Fruit fly (Drosophila melanogaster) whole organism, embryonic: ENCODE measurements around the gene Syt12.

Source experiments
- Atf3 ChIP-seq: fragments of 200-800 bp; sonication (Bioruptor generic); optimal IDR thresholded peaks from 3 replicates; lab custom pipeline; 2016; ENCODE audit warnings: missing biosample characterization, missing genetic modification characterization
- Atf6 ChIP-seq: fragments of 200-800 bp; sonication (Bioruptor generic); IDR thresholded peaks from 2 replicates; pipeline ENCODE4 v1.3.6; 2022; ENCODE audit warnings: missing biosample characterization, missing genetic modification characterization
- Awh ChIP-seq: fragments of 200-800 bp; sonication (Bioruptor generic); IDR thresholded peaks from 2 replicates; pipeline ENCODE4, ENCODE4 v1.3.6; 2022; ENCODE audit warnings: missing biosample characterization, missing genetic modification characterization
- BtbVII ChIP-seq: fragments of 200-800 bp; sonication (Bioruptor generic); optimal IDR thresholded peaks from 3 replicates; lab custom pipeline; 2017; ENCODE audit warnings: missing biosample characterization, mild to moderate bottlenecking, missing genetic modification characterization
- CG10959 ChIP-seq: fragments of 200-800 bp; sonication (Bioruptor generic); IDR thresholded peaks from 2 replicates; pipeline ENCODE4 v1.3.6; 2022; ENCODE audit warnings: missing biosample characterization, missing genetic modification characterization
- CG11093 ChIP-seq: fragments of 200-800 bp; sonication (Bioruptor generic); IDR thresholded peaks from 3 replicates; pipeline ENCODE4 v1.3.6; 2022; ENCODE audit warnings: missing biosample characterization, missing genetic modification characterization
- CG11695 ChIP-seq: fragments of 200-800 bp; sonication (Bioruptor generic); IDR thresholded peaks from 3 replicates; pipeline ENCODE4 v1.3.6; 2022; ENCODE audit warnings: missing biosample characterization, missing genetic modification characterization
- CG12744 ChIP-seq: fragments of 200-800 bp; sonication (Bioruptor generic); optimal IDR thresholded peaks from 2 replicates; lab custom pipeline; 2016; ENCODE audit warnings: missing biosample characterization, missing genetic modification characterization
- CG13287 ChIP-seq: fragments of 200-800 bp; sonication (Bioruptor generic); IDR thresholded peaks from 2 replicates; pipeline ENCODE4 v1.3.6; 2022; ENCODE audit warnings: missing biosample characterization, missing genetic modification characterization; ENCODE audit not compliant: partially characterized antibody
- CG14014 ChIP-seq: fragments of 200-800 bp; sonication (Bioruptor generic); IDR thresholded peaks from 2 replicates; pipeline ENCODE4 v1.3.6; 2022; ENCODE audit warnings: missing biosample characterization, missing genetic modification characterization
- CG14860 ChIP-seq: fragments of 200-800 bp; sonication (Bioruptor generic); IDR thresholded peaks from 3 replicates; pipeline ENCODE4 v1.3.6; 2022; ENCODE audit warnings: missing biosample characterization, missing genetic modification characterization; ENCODE audit not compliant: partially characterized antibody
- CG1529 ChIP-seq: fragments of 200-800 bp; sonication (Bioruptor generic); optimal IDR thresholded peaks from 3 replicates; lab custom pipeline; 2018; ENCODE audit warnings: missing biosample characterization, missing genetic modification characterization
- CG18619 ChIP-seq: fragments of 200-800 bp; sonication (Bioruptor generic); optimal IDR thresholded peaks from 3 replicates; lab custom pipeline; 2017; ENCODE audit warnings: missing biosample characterization, mild to moderate bottlenecking, missing genetic modification characterization
- CG33557 ChIP-seq: fragments of 200-800 bp; sonication (Bioruptor generic); optimal IDR thresholded peaks from 2 replicates; lab custom pipeline; 2019; ENCODE audit warnings: missing biosample characterization, mild to moderate bottlenecking, missing genetic modification characterization, moderate library complexity
- CG3847 ChIP-seq: fragments of 200-800 bp; sonication (Bioruptor generic); IDR thresholded peaks from 2 replicates; pipeline ENCODE4 v1.3.6; 2022; ENCODE audit warnings: missing biosample characterization, missing genetic modification characterization
- CG4404 ChIP-seq: fragments of 200-800 bp; sonication (Bioruptor generic); IDR thresholded peaks from 2 replicates; pipeline ENCODE4 v1.3.6; 2022; ENCODE audit warnings: missing biosample characterization, missing genetic modification characterization
- CG6175 ChIP-seq: fragments of 200-800 bp; sonication (Bioruptor generic); IDR thresholded peaks from 3 replicates; pipeline ENCODE4 v1.3.6; 2022; ENCODE audit warnings: missing biosample characterization, missing genetic modification characterization
- CG7271 ChIP-seq: fragments of 200-800 bp; sonication (Bioruptor generic); optimal IDR thresholded peaks from 2 replicates; lab custom pipeline; 2018; ENCODE audit warnings: missing biosample characterization, mild to moderate bottlenecking, missing genetic modification characterization, moderate library complexity
- CG7839 ChIP-seq: fragments of 200-800 bp; sonication (Bioruptor generic); optimal IDR thresholded peaks from 3 replicates; lab custom pipeline; 2018; ENCODE audit warnings: missing biosample characterization, mild to moderate bottlenecking, missing genetic modification characterization, moderate library complexity
- CG7928 ChIP-seq: fragments of 200-800 bp; sonication (Bioruptor generic); optimal IDR thresholded peaks from 2 replicates; lab custom pipeline; 2017; ENCODE audit warnings: missing biosample characterization, mild to moderate bottlenecking, missing genetic modification characterization
- Hey ChIP-seq: fragments of 200-800 bp; sonication (Bioruptor generic); optimal IDR thresholded peaks from 3 replicates; lab custom pipeline; 2018; ENCODE audit warnings: missing biosample characterization, mild to moderate bottlenecking, missing genetic modification characterization
- Lim3 ChIP-seq: fragments of 200-800 bp; sonication (Bioruptor generic); IDR thresholded peaks from 2 replicates; pipeline ENCODE4 v1.3.6; 2022; ENCODE audit warnings: missing biosample characterization, missing genetic modification characterization
- Mes4 ChIP-seq: fragments of 200-800 bp; sonication (Bioruptor generic); optimal IDR thresholded peaks from 2 replicates; lab custom pipeline; 2016; ENCODE audit warnings: missing biosample characterization, missing genetic modification characterization
- NC2β ChIP-seq: fragments of 200-800 bp; sonication (Bioruptor generic); optimal IDR thresholded peaks from 2 replicates; lab custom pipeline; 2016; ENCODE audit warnings: missing biosample characterization, missing genetic modification characterization
- Nf-YA ChIP-seq: fragments of 200-800 bp; sonication (Bioruptor generic); IDR thresholded peaks from 2 replicates; pipeline ENCODE4 v1.3.6; 2022; ENCODE audit warnings: missing biosample characterization, missing genetic modification characterization
- NfI ChIP-seq: fragments of 200-800 bp; sonication (Bioruptor generic); optimal IDR thresholded peaks from 3 replicates; lab custom pipeline; 2018; ENCODE audit warnings: missing biosample characterization, mild to moderate bottlenecking, missing genetic modification characterization, moderate library complexity
- Ptx1 ChIP-seq: fragments of 200-800 bp; sonication (Bioruptor generic); IDR thresholded peaks from 2 replicates; pipeline ENCODE4 v1.3.6; 2022; ENCODE audit warnings: missing biosample characterization, missing genetic modification characterization
- Side ChIP-seq: fragments of 200-800 bp; sonication (Bioruptor generic); optimal IDR thresholded peaks from 2 replicates; lab custom pipeline; 2016; ENCODE audit warnings: missing biosample characterization, missing genetic modification characterization
- Tbp ChIP-seq: fragments of >200 bp; optimal IDR thresholded peaks from 2 replicates; lab custom pipeline; 2018; ENCODE audit warnings: missing biosample characterization, missing genetic modification characterization
- Trl ChIP-seq, 3 experiments: fragments of >200 bp in 2 of 3; fragments of 200-800 bp in 1 of 3; sonication (Bioruptor generic) in 1 of 3; optimal IDR thresholded peaks; 2 replicates in 1 of 3; 3 replicates in 2 of 3; lab custom pipeline; 2016 to 2017; ENCODE audit warnings: missing biosample characterization in 1 of 3, missing genetic modification characterization in 1 of 3
- ab ChIP-seq: fragments of 200-800 bp; sonication (Bioruptor generic); optimal IDR thresholded peaks from 2 replicates; lab custom pipeline; 2016; ENCODE audit warnings: missing biosample characterization, missing genetic modification characterization
- cad ChIP-seq: fragments of >200 bp; optimal IDR thresholded peaks from 2 replicates; lab custom pipeline; 2017; ENCODE audit warnings: missing biosample characterization, missing genetic modification characterization
- cato ChIP-seq: fragments of 200-800 bp; sonication (Bioruptor generic); optimal IDR thresholded peaks from 2 replicates; lab custom pipeline; 2016; ENCODE audit warnings: missing biosample characterization, missing genetic modification characterization, borderline replicate concordance
- chif ChIP-seq, 2 experiments: fragments of 200-800 bp; sonication (Bioruptor generic); optimal IDR thresholded peaks; 3 replicates each; lab custom pipeline; 2016; ENCODE audit warnings: missing biosample characterization in 2 of 2, missing genetic modification characterization in 2 of 2
- dimm ChIP-seq: fragments of 200-800 bp; sonication (Bioruptor generic); IDR thresholded peaks from 2 replicates; pipeline ENCODE4 v1.3.6; 2022; ENCODE audit warnings: missing biosample characterization, missing genetic modification characterization
- ftz-f1 ChIP-seq: fragments of 200-800 bp; sonication (Bioruptor generic); optimal IDR thresholded peaks from 2 replicates; lab custom pipeline; 2016; ENCODE audit warnings: missing biosample characterization, missing genetic modification characterization
- gcm2 ChIP-seq: fragments of 200-800 bp; sonication (Bioruptor generic); optimal IDR thresholded peaks from 2 replicates; lab custom pipeline; 2016; ENCODE audit warnings: missing biosample characterization, missing genetic modification characterization
- gro ChIP-seq: fragments of 200-800 bp; sonication (Bioruptor generic); optimal IDR thresholded peaks from 2 replicates; lab custom pipeline; 2016; ENCODE audit warnings: missing biosample characterization, missing genetic modification characterization
- gsb ChIP-seq: fragments of 200-800 bp; sonication (Bioruptor generic); IDR thresholded peaks from 2 replicates; pipeline ENCODE4 v1.3.6; 2022; ENCODE audit warnings: missing biosample characterization, missing genetic modification characterization
- jing ChIP-seq: fragments of 200-800 bp; sonication (Bioruptor generic); optimal IDR thresholded peaks from 2 replicates; lab custom pipeline; 2018; ENCODE audit warnings: missing biosample characterization, mild to moderate bottlenecking, missing genetic modification characterization
- knrl ChIP-seq: fragments of 200-800 bp; sonication (Bioruptor generic); IDR thresholded peaks from 3 replicates; pipeline ENCODE4 v1.3.6; 2022; ENCODE audit warnings: missing biosample characterization, missing genetic modification characterization; ENCODE audit not compliant: partially characterized antibody
- lola ChIP-seq, 3 experiments: fragments of >200 bp in 2 of 3; fragments of 200-800 bp in 1 of 3; sonication (Bioruptor generic) in 1 of 3; optimal IDR thresholded peaks; 2 replicates each; lab custom pipeline; 2017 to 2019; ENCODE audit warnings: missing biosample characterization in 3 of 3, missing genetic modification characterization in 3 of 3, mild to moderate bottlenecking in 1 of 3, moderate library complexity in 1 of 3
- prd ChIP-seq, 3 experiments: fragments of >200 bp in 2 of 3; fragments of 200-800 bp in 1 of 3; sonication (Bioruptor generic) in 1 of 3; optimal IDR thresholded peaks in 2 of 3; IDR thresholded peaks in 1 of 3; 2 replicates in 2 of 3; 3 replicates in 1 of 3; pipeline versions ENCODE4 v1.3.6 to Lab custom; 2017 to 2022; ENCODE audit warnings: missing biosample characterization in 1 of 3, missing genetic modification characterization in 1 of 3
- rib ChIP-seq: fragments of 200-800 bp; sonication (Bioruptor generic); IDR thresholded peaks from 2 replicates; pipeline ENCODE4 v1.3.6; 2022; ENCODE audit warnings: missing biosample characterization, missing genetic modification characterization
- schlank ChIP-seq: fragments of 200-800 bp; sonication (Bioruptor generic); optimal IDR thresholded peaks from 2 replicates; lab custom pipeline; 2018; ENCODE audit warnings: missing biosample characterization, mild to moderate bottlenecking, missing genetic modification characterization
- sima ChIP-seq: fragments of 200-800 bp; sonication (Bioruptor generic); optimal IDR thresholded peaks from 2 replicates; lab custom pipeline; 2016; ENCODE audit warnings: missing biosample characterization, missing genetic modification characterization
- slou ChIP-seq: fragments of 200-800 bp; sonication (Bioruptor generic); optimal IDR thresholded peaks from 3 replicates; lab custom pipeline; 2016; ENCODE audit warnings: missing biosample characterization, missing genetic modification characterization
- tup ChIP-seq: fragments of 200-800 bp; sonication (Bioruptor generic); optimal IDR thresholded peaks from 2 replicates; lab custom pipeline; 2016; ENCODE audit warnings: missing biosample characterization, mild to moderate bottlenecking, missing genetic modification characterization, moderate library complexity
- wor ChIP-seq: fragments of 200-800 bp; sonication (Bioruptor generic); IDR thresholded peaks from 2 replicates; pipeline ENCODE4 v1.3.6; 2022; ENCODE audit warnings: missing biosample characterization, missing genetic modification characterization
- z ChIP-seq: fragments of 200-800 bp; sonication (Bioruptor generic); IDR thresholded peaks from 3 replicates; pipeline ENCODE4 v1.3.6; 2022; ENCODE audit warnings: missing biosample characterization, missing genetic modification characterization

The Syt12 gene

dm6 chrX:13384583-13385342 is 25.7 kb downstream of the Syt12 start, which contains the start of the genes Rbp1-like and Tim9a:
Gene Rbp1-like (minus strand): TSS chrX:13384877.
Gene Tim9a (plus strand): TSS chrX:13385210.
- TF ChIP-seq Mes4 = no peak
- TF ChIP-seq chif (GFP tag; optimal IDR thresholded peaks at IDR 0.05; lab: Kevin White, UChicago) = no peak
- TF ChIP-seq ftz-f1 (GFP tag; lab: Kevin White, UChicago) = no peak
- no peak for TF ChIP-seq z
- peak; percentile 38 for TF ChIP-seq CG7839 (tag; lab: Kevin White, UChicago)
- no peak for TF ChIP-seq cad (GFP tag; lab: Kevin White, UChicago)
- TF ChIP-seq CG7928 (GFP tag; lab: Kevin White, UChicago) = peak; percentile 38
- TF ChIP-seq CG1529 (GFP tag; lab: Kevin White, UChicago) = no peak
- TF ChIP-seq CG10959 (GFP tag; lab: Robert Waterston, UW) = no peak
- peak; percentile 17 for TF ChIP-seq CG33557
- TF ChIP-seq schlank = no peak
- no peak for TF ChIP-seq CG18619
- peak; percentile 79 for TF ChIP-seq knrl (GFP tag; lab: Robert Waterston, UW)
- TF ChIP-seq CG12744 (GFP tag; lab: Kevin White, UChicago) = no peak
- TF ChIP-seq CG14014 (GFP tag; lab: Robert Waterston, UW) = no peak
- TF ChIP-seq Atf6 (GFP tag; lab: Robert Waterston, UW) = no peak
- TF ChIP-seq tup = no peak
- no peak for TF ChIP-seq rib (GFP tag; lab: Robert Waterston, UW)
- TF ChIP-seq dimm (GFP tag; lab: Robert Waterston, UW) = no peak
- TF ChIP-seq cato (GFP tag; lab: Kevin White, UChicago) = no peak
- peak; percentile 36 for TF ChIP-seq CG7271 (tag; lab: Kevin White, UChicago)
- TF ChIP-seq NfI (GFP tag; lab: Kevin White, UChicago) = peak; percentile 41
- TF ChIP-seq Tbp = peak; percentile 34
- no peak for TF ChIP-seq ab
- 0 out of 2 replicates have a peak, but pooled peaks have one; percentile 8 for TF ChIP-seq Ptx1 (GFP tag; lab: Robert Waterston, UW)
- peak; percentile 81 for TF ChIP-seq CG13287 (GFP tag; lab: Robert Waterston, UW)
- no peak for TF ChIP-seq sima (GFP tag; lab: Kevin White, UChicago)
- TF ChIP-seq Nf-YA = no peak
- no peak for TF ChIP-seq Atf3 (GFP tag; lab: Kevin White, UChicago)
- TF ChIP-seq CG4404 (GFP tag; lab: Robert Waterston, UW) = no peak
- peak; percentile 5 for TF ChIP-seq BtbVII (GFP tag; lab: Kevin White, UChicago)
- TF ChIP-seq Lim3 (GFP tag; lab: Robert Waterston, UW) = no peak
- no peak for TF ChIP-seq Hey (tag; lab: Kevin White, UChicago)
- TF ChIP-seq Side (GFP tag; lab: Kevin White, UChicago) = no peak
- no peak for TF ChIP-seq wor (GFP tag; lab: Robert Waterston, UW)
- peak in 1 of 3 experiments; percentile 36 for TF ChIP-seq lola (GFP tag; optimal IDR thresholded peaks at IDR 0.05; lab: Kevin White, UChicago)
- peak; percentile 55 for TF ChIP-seq CG3847 (GFP tag; lab: Robert Waterston, UW)
- no peak for TF ChIP-seq jing (GFP tag; lab: Kevin White, UChicago)
- no peak for TF ChIP-seq gsb (GFP tag; lab: Robert Waterston, UW)
- peak; percentile 29 for TF ChIP-seq slou (GFP tag; lab: Kevin White, UChicago)
- TF ChIP-seq gro = no peak
- no peak for TF ChIP-seq CG11093
- no peak for TF ChIP-seq gcm2 (GFP tag; lab: Kevin White, UChicago)
- TF ChIP-seq Trl (optimal IDR thresholded peaks at IDR 0.05; lab: Kevin White, UChicago) = no peak
- no peak for TF ChIP-seq Trl (GFP tag; optimal IDR thresholded peaks at IDR 0.05; lab: Kevin White, UChicago)
- TF ChIP-seq prd (optimal IDR thresholded peaks at IDR 0.05; lab: Kevin White, UChicago) = no peak
- TF ChIP-seq prd (GFP tag; IDR thresholded peaks at IDR 0.05; lab: Robert Waterston, UW) = 0 out of 3 replicates have a peak, but pooled peaks have one; percentile 30
- no peak for TF ChIP-seq Awh (GFP tag; lab: Robert Waterston, UW)
- no peak for TF ChIP-seq CG6175 (GFP tag; lab: Robert Waterston, UW)
- TF ChIP-seq CG14860 = peak; percentile 69
- no peak for TF ChIP-seq CG11695 (GFP tag; lab: Robert Waterston, UW)
- no peak for TF ChIP-seq NC2β (GFP tag; lab: Kevin White, UChicago)
